Worm (Caenorhabditis elegans) whole organism, young adult: ENCODE data around the gene htp-1.
A peak's percentile ranks its signal among the peaks of the same experiment; 100 is the strongest.

Source experiments
- ama-1 ChIP-seq, 3 experiments: fragments of 150-350 bp in 1 of 3; sonication (generic microtip) in 2 of 3; optimal IDR thresholded peaks; 2 replicates each; lab custom pipeline; 2014 to 2018; ENCODE audit warnings: missing biosample characterization in 2 of 3, missing genetic modification characterization in 2 of 3, missing genetic modification reagents in 2 of 3
- dox-1 ChIP-seq: fragments of 200-800 bp; sonication (Bioruptor generic); IDR thresholded peaks from 2 replicates; pipeline ENCODE4 v1.3.6; 2022; ENCODE audit warnings: missing genetic modification reagents, missing genetic modification characterization, missing compliant biosample characterization
- dpl-1 ChIP-seq: fragments of 150-350 bp; optimal IDR thresholded peaks from 2 replicates; lab custom pipeline; 2014; ENCODE audit warnings: missing biosample characterization, missing genetic modification reagents, missing genetic modification characterization
- gei-17 ChIP-seq: fragments of 200-800 bp; sonication (Bioruptor generic); optimal IDR thresholded peaks from 2 replicates; lab custom pipeline; 2018; ENCODE audit warnings: mild to moderate bottlenecking, missing genetic modification characterization, missing compliant biosample characterization
- lir-1 ChIP-seq: fragments of 200-800 bp; sonication (Bioruptor generic); conservative IDR thresholded peaks from 2 replicates; pipeline ENCODE4 v1.3.6; 2022; ENCODE audit warnings: missing genetic modification reagents, missing genetic modification characterization, missing compliant biosample characterization

- TF ChIP-seq gei-17 (GFP tag; lab: Kevin White, UChicago) (no peak), ama-1 (optimal IDR thresholded peaks at IDR 0.05; lab: Kevin White, UChicago) (no peak), ama-1 (GFP tag; optimal IDR thresholded peaks at IDR 0.05; lab: Kevin White, UChicago) (peak in 1 of 2 experiments; percentile 92), dpl-1 (GFP tag; lab: Kevin White, UChicago) (no peak), lir-1 (GFP tag; lab: Robert Waterston, UW) (no peak), dox-1 (GFP tag; lab: Robert Waterston, UW) (no peak)
These were observed 1.4 kb downstream of the htp-1 start for ce11 chrIV:5389951-5390350.
